Worm (Caenorhabditis elegans) whole organism, young adult: ENCODE results near the gene F59A6.4.

Source experiments
- B0336.3 ChIP-seq: fragments of 200-800 bp; sonication (Bioruptor generic); IDR thresholded peaks from 2 replicates; pipeline ENCODE4 v1.3.6; 2022; ENCODE audit warnings: missing genetic modification characterization, missing compliant biosample characterization
- D2030.7 ChIP-seq: fragments of 200-800 bp; sonication (Bioruptor generic); IDR thresholded peaks from 2 replicates; pipeline ENCODE4 v1.3.6; 2022; ENCODE audit warnings: missing genetic modification reagents, missing genetic modification characterization, missing compliant biosample characterization
- F10E7.11 ChIP-seq: sonication (generic microtip); optimal IDR thresholded peaks from 2 replicates; lab custom pipeline; 2017; ENCODE audit warnings: mild to moderate bottlenecking, missing genetic modification characterization, moderate library complexity, missing compliant biosample characterization
- F22D6.2 ChIP-seq: sonication (generic microtip); optimal IDR thresholded peaks from 2 replicates; lab custom pipeline; 2016; ENCODE audit warnings: mild to moderate bottlenecking, missing genetic modification characterization, missing compliant biosample characterization
- F33H1.4 ChIP-seq: fragments of 200-800 bp; sonication (Bioruptor generic); IDR thresholded peaks from 2 replicates; pipeline ENCODE4 v1.3.6; 2022; ENCODE audit warnings: missing genetic modification reagents, missing genetic modification characterization, missing compliant biosample characterization
- F37B4.10 ChIP-seq: fragments of 200-800 bp; sonication (Bioruptor generic); IDR thresholded peaks from 2 replicates; pipeline ENCODE4 v1.3.6; 2022; ENCODE audit warnings: missing genetic modification characterization, missing compliant biosample characterization
- F57A8.1 ChIP-seq: fragments of 200-800 bp; sonication (Bioruptor generic); optimal IDR thresholded peaks from 2 replicates; lab custom pipeline; 2018; ENCODE audit warnings: mild to moderate bottlenecking, missing genetic modification characterization, moderate library complexity, missing compliant biosample characterization
- K11D2.4 ChIP-seq: fragments of 200-800 bp; sonication (Bioruptor generic); IDR thresholded peaks from 2 replicates; pipeline ENCODE4 v1.3.6; 2022; ENCODE audit warnings: missing genetic modification reagents, missing genetic modification characterization, missing compliant biosample characterization
- Y56A3A.18 ChIP-seq: fragments of 200-800 bp; sonication (Bioruptor generic); IDR thresholded peaks from 2 replicates; pipeline ENCODE4 v1.3.6; 2022; ENCODE audit warnings: missing genetic modification reagents, missing genetic modification characterization, missing compliant biosample characterization
- atf-7 ChIP-seq: sonication (generic microtip); optimal IDR thresholded peaks from 2 replicates; lab custom pipeline; 2017; ENCODE audit warnings: mild to moderate bottlenecking, missing genetic modification characterization, missing compliant biosample characterization
- attf-6 ChIP-seq: fragments of 200-800 bp; sonication (Bioruptor generic); IDR thresholded peaks from 2 replicates; pipeline ENCODE4 v1.3.6; 2022; ENCODE audit warnings: missing genetic modification reagents, missing genetic modification characterization, missing compliant biosample characterization
- ceh-79 ChIP-seq: sonication (generic microtip); optimal IDR thresholded peaks from 2 replicates; lab custom pipeline; 2017; ENCODE audit warnings: mild to moderate bottlenecking, missing genetic modification characterization, missing compliant biosample characterization
- die-1 ChIP-seq: sonication (generic microtip); optimal IDR thresholded peaks from 2 replicates; lab custom pipeline; 2016; ENCODE audit warnings: missing genotype, mild to moderate bottlenecking, missing genetic modification characterization, missing compliant biosample characterization
- dox-1 ChIP-seq: fragments of 200-800 bp; sonication (Bioruptor generic); IDR thresholded peaks from 2 replicates; pipeline ENCODE4 v1.3.6; 2022; ENCODE audit warnings: missing genetic modification reagents, missing genetic modification characterization, missing compliant biosample characterization
- efl-1 ChIP-seq: fragments of 150-350 bp; optimal IDR thresholded peaks from 2 replicates; lab custom pipeline; 2014; ENCODE audit warnings: missing biosample characterization, missing genetic modification reagents, missing genetic modification characterization
- egrh-3 ChIP-seq: fragments of 200-800 bp; sonication (Bioruptor generic); IDR thresholded peaks from 2 replicates; pipeline ENCODE4 v1.3.6; 2022; ENCODE audit warnings: missing genetic modification reagents, missing genetic modification characterization, missing compliant biosample characterization
- ekl-4 ChIP-seq: fragments of 200-800 bp; sonication (Bioruptor generic); IDR thresholded peaks from 2 replicates; pipeline ENCODE4 v1.3.6; 2022; ENCODE audit warnings: missing genetic modification reagents, missing genetic modification characterization, missing compliant biosample characterization
- him-1 ChIP-seq: sonication (generic microtip); optimal IDR thresholded peaks from 2 replicates; lab custom pipeline; 2016; ENCODE audit warnings: missing genotype, missing genetic modification reagents, missing genetic modification characterization, missing compliant biosample characterization
- hmg-20 ChIP-seq: fragments of 200-800 bp; sonication (Bioruptor generic); IDR thresholded peaks from 2 replicates; pipeline ENCODE4 v1.3.6; 2022; ENCODE audit warnings: missing genetic modification reagents, missing genetic modification characterization, missing compliant biosample characterization
- hrde-1 ChIP-seq: sonication (generic microtip); optimal IDR thresholded peaks from 2 replicates; lab custom pipeline; 2016; ENCODE audit warnings: missing genetic modification characterization, mild to moderate bottlenecking, missing compliant biosample characterization, moderate library complexity, missing genotype, missing genetic modification reagents, borderline replicate concordance
- hsf-1 ChIP-seq: fragments of 200-800 bp; sonication (Bioruptor generic); IDR thresholded peaks from 2 replicates; pipeline ENCODE4 v1.3.6; 2022; ENCODE audit warnings: missing genetic modification reagents, missing genetic modification characterization, missing compliant biosample characterization
- lin-26 ChIP-seq: fragments of 200-800 bp; sonication (Bioruptor generic); IDR thresholded peaks from 2 replicates; pipeline ENCODE4 v1.3.6; 2022; ENCODE audit warnings: missing genetic modification reagents, missing genetic modification characterization, missing compliant biosample characterization
- lin-54 ChIP-seq: fragments of 200-800 bp; sonication (Bioruptor generic); optimal IDR thresholded peaks from 2 replicates; lab custom pipeline; 2018; ENCODE audit warnings: mild to moderate bottlenecking, missing genetic modification characterization, missing compliant biosample characterization
- lir-1 ChIP-seq: fragments of 200-800 bp; sonication (Bioruptor generic); conservative IDR thresholded peaks from 2 replicates; pipeline ENCODE4 v1.3.6; 2022; ENCODE audit warnings: missing genetic modification reagents, missing genetic modification characterization, missing compliant biosample characterization
- lsl-1 ChIP-seq: fragments of 200-800 bp; sonication (Bioruptor generic); optimal IDR thresholded peaks from 2 replicates; lab custom pipeline; 2018; ENCODE audit warnings: mild to moderate bottlenecking, missing genetic modification characterization, moderate library complexity, missing compliant biosample characterization
- madf-10 ChIP-seq: sonication (generic microtip); optimal IDR thresholded peaks from 2 replicates; lab custom pipeline; 2016; ENCODE audit warnings: mild to moderate bottlenecking, missing genetic modification characterization, missing compliant biosample characterization
- madf-3 ChIP-seq: fragments of 200-800 bp; sonication (Bioruptor generic); IDR thresholded peaks from 2 replicates; pipeline ENCODE4 v1.3.6; 2022; ENCODE audit warnings: missing genetic modification reagents, missing genetic modification characterization, missing compliant biosample characterization
- madf-6 ChIP-seq: fragments of 200-800 bp; sonication (Bioruptor generic); IDR thresholded peaks from 2 replicates; pipeline ENCODE4 v1.3.6; 2022; ENCODE audit warnings: missing genetic modification reagents, missing genetic modification characterization, missing compliant biosample characterization
- mcd-1 ChIP-seq: fragments of 200-800 bp; sonication (Bioruptor generic); IDR thresholded peaks from 2 replicates; pipeline ENCODE4 v1.3.6; 2022; ENCODE audit warnings: missing genetic modification reagents, missing genetic modification characterization, missing compliant biosample characterization
- mxl-1 ChIP-seq: sonication (generic microtip); optimal IDR thresholded peaks from 2 replicates; lab custom pipeline; 2016; ENCODE audit warnings: missing genetic modification characterization, missing compliant biosample characterization
- nfya-1 ChIP-seq: sonication (generic microtip); optimal IDR thresholded peaks from 2 replicates; lab custom pipeline; 2017; ENCODE audit warnings: antibody characterized with exemption, missing compliant biosample characterization, missing genetic modification characterization, borderline replicate concordance; ENCODE audit not compliant: insufficient read depth
- pbrm-1 ChIP-seq: fragments of 200-800 bp; sonication (Bioruptor generic); IDR thresholded peaks from 2 replicates; pipeline ENCODE4 v1.3.6; 2022; ENCODE audit warnings: missing genetic modification reagents, missing genetic modification characterization, missing compliant biosample characterization
- rcor-1 ChIP-seq: fragments of 200-800 bp; sonication (Bioruptor generic); IDR thresholded peaks from 2 replicates; pipeline ENCODE4 v1.3.6; 2022; ENCODE audit warnings: missing genetic modification reagents, missing genetic modification characterization, missing compliant biosample characterization
- sea-2 ChIP-seq: fragments of 200-800 bp; sonication (Bioruptor generic); IDR thresholded peaks from 2 replicates; pipeline ENCODE4 v1.3.6; 2022; ENCODE audit warnings: missing genetic modification characterization, missing compliant biosample characterization
- snpc-4 ChIP-seq, 5 experiments: fragments of 150-350 bp in 1 of 5; sonication (generic microtip) in 4 of 5; optimal IDR thresholded peaks; 2 replicates each; lab custom pipeline; 2014 to 2018; ENCODE audit warnings: missing genetic modification characterization in 5 of 5, missing biosample characterization in 3 of 5, antibody characterized with exemption in 2 of 5, mild to moderate bottlenecking in 2 of 5, missing compliant biosample characterization in 2 of 5, missing genotype in 2 of 5, moderate library complexity in 2 of 5, missing genetic modification reagents in 1 of 5
- tlf-1 ChIP-seq: fragments of 200-800 bp; sonication (Bioruptor generic); optimal IDR thresholded peaks from 2 replicates; lab custom pipeline; 2018; ENCODE audit warnings: mild to moderate bottlenecking, missing genetic modification characterization, missing compliant biosample characterization
- unc-130 ChIP-seq: sonication (generic microtip); optimal IDR thresholded peaks from 2 replicates; lab custom pipeline; 2016; ENCODE audit warnings: missing genetic modification reagents, missing genetic modification characterization, missing compliant biosample characterization
- ztf-18 ChIP-seq: sonication (generic microtip); optimal IDR thresholded peaks from 2 replicates; lab custom pipeline; 2016; ENCODE audit warnings: missing genotype, mild to moderate bottlenecking, missing genetic modification characterization, missing compliant biosample characterization
- ztf-22 ChIP-seq: fragments of 200-800 bp; sonication (Bioruptor generic); optimal IDR thresholded peaks from 2 replicates; lab custom pipeline; 2018; ENCODE audit warnings: mild to moderate bottlenecking, missing genetic modification characterization, moderate library complexity, missing compliant biosample characterization

F59A6.4 gene

ce11 chrII:5055129-5055666 is 50.3 kb downstream of the F59A6.4 start, which contains the start of the genes ify-1 and rpl-22 (continued):
- TF ChIP-seq ceh-79 (tag; lab: Kevin White, UChicago) (no peak), F22D6.2 (tag; lab: Kevin White, UChicago) (no peak), mxl-1 (tag; lab: Kevin White, UChicago) (peak; percentile 37), hsf-1 (GFP tag; lab: Robert Waterston, UW) (peak; percentile 72), egrh-3 (peak; percentile 77), Y56A3A.18 (peak; percentile 67; the same call in 1 of the 2 replicates), nfya-1 (tag; lab: Kevin White, UChicago) (no peak)
- TF ChIP-seq, all 124 proteins: peak for 59

- TF ChIP-seq F33H1.4 = peak; percentile 12; the same call in 1 of the 2 replicates
- TF ChIP-seq him-1 = peak; percentile 26
- TF ChIP-seq mcd-1 (GFP tag; lab: Robert Waterston, UW) = peak; percentile 57
- TF ChIP-seq efl-1 (GFP tag; lab: Kevin White, UChicago) = peak; percentile 9
- TF ChIP-seq sea-2 (GFP tag; lab: Robert Waterston, UW) = no peak
- peak; percentile 50; the same call in 1 of the 2 replicates for TF ChIP-seq pbrm-1 (GFP tag; lab: Robert Waterston, UW)
- TF ChIP-seq ztf-18 (tag; lab: Kevin White, UChicago) = no peak
- TF ChIP-seq lir-1 = 0 out of 2 replicates have a peak, but pooled peaks have one; percentile 8
- 0 out of 2 replicates have a peak, but pooled peaks have one; percentile 13 for TF ChIP-seq lin-26 (GFP tag; lab: Robert Waterston, UW)
- TF ChIP-seq unc-130 (GFP tag; lab: Kevin White, UChicago) = peak; percentile 9
- TF ChIP-seq tlf-1 = peak; percentile 10
- peak; percentile 53 for TF ChIP-seq madf-6 (GFP tag; lab: Robert Waterston, UW)
- TF ChIP-seq madf-10 (tag; lab: Kevin White, UChicago) = no peak
- peak; percentile 26 for TF ChIP-seq die-1
- TF ChIP-seq F57A8.1 (GFP tag; lab: Kevin White, UChicago) = no peak
- TF ChIP-seq D2030.7 = peak; percentile 29; the same call in 1 of the 2 replicates
- TF ChIP-seq lsl-1 (GFP tag; lab: Kevin White, UChicago) = peak; percentile 34
- TF ChIP-seq rcor-1 = peak; percentile 49; the same call in 1 of the 2 replicates
- TF ChIP-seq madf-3 (GFP tag; lab: Robert Waterston, UW) = 0 out of 2 replicates have a peak, but pooled peaks have one; percentile 4
- peak; percentile 65; the same call in 1 of the 2 replicates for TF ChIP-seq hsf-1 (GFP tag; lab: Robert Waterston, UW)
- TF ChIP-seq ztf-22 (GFP tag; lab: Kevin White, UChicago) = no peak
- TF ChIP-seq snpc-4 (GFP tag; optimal IDR thresholded peaks at IDR 0.05; lab: Kevin White, UChicago) = no peak
- peak in 1 of 4 experiments; percentile 73 for TF ChIP-seq snpc-4 (tag; optimal IDR thresholded peaks at IDR 0.05; lab: Kevin White, UChicago)
- 0 out of 2 replicates have a peak, but pooled peaks have one; percentile 48 for TF ChIP-seq attf-6 (GFP tag; lab: Robert Waterston, UW)
- TF ChIP-seq K11D2.4 = 0 out of 2 replicates have a peak, but pooled peaks have one; percentile 40
- peak; percentile 89 for TF ChIP-seq B0336.3 (GFP tag; lab: Robert Waterston, UW)
- no peak for TF ChIP-seq F10E7.11 (tag; lab: Kevin White, UChicago)
- TF ChIP-seq atf-7 = no peak
- peak; percentile 35 for TF ChIP-seq lin-54 (GFP tag; lab: Kevin White, UChicago)
- peak; percentile 33 for TF ChIP-seq hrde-1 (tag; lab: Kevin White, UChicago)
- no peak for TF ChIP-seq F37B4.10
- TF ChIP-seq ekl-4 (GFP tag; lab: Robert Waterston, UW) = peak; percentile 77; the same call in 1 of the 2 replicates
- no peak for TF ChIP-seq hmg-20 (GFP tag; lab: Robert Waterston, UW)
- no peak for TF ChIP-seq dox-1 (GFP tag; lab: Robert Waterston, UW)
- TF ChIP-seq, all 124 proteins: peak for 23
These were observed 51.4 kb downstream of the F59A6.4 start for ce11 chrII:5056254-5056653.
